Fruit fly (Drosophila melanogaster) S2 (cell line): Measurements from ENCODE around the gene CG10834.

Experiments used
- CG8478 ChIP-seq: fragments of >200 bp; optimal IDR thresholded peaks from 2 replicates; lab custom pipeline; 2018
- CTCF ChIP-seq, 2 experiments: fragments of >200 bp; optimal IDR thresholded peaks; 2 replicates each; lab custom pipeline; 2018

DNA sequence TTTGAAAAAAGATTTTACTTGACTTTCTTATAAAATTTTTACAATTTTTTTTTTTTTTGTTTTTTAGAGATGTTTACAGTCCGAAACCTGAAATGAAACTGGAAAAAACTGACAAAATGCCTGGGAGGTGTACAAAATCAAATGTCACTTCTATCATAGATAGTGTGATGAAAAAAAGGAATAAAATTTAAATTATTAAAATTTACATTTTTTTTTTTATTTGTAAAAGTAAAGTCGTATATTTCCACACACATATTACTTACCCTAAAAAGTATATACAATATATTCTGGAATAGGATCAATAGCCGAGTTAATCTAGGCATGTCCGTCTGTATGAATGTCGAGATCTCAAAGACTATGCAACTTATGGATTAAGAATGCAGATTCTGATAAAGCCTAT lies 1.7 kb downstream of the CG10834 start, which contains the start of gene CG15219:
- TF ChIP-seq CG8478 (lab: Kevin White, UChicago) (no peak), CTCF (optimal IDR thresholded peaks at IDR 0.05; lab: Kevin White, UChicago) (no peak)
